Fruit fly (Drosophila melanogaster) whole organism, prepupa: Measurements from ENCODE around the gene CG7860.

ENCODE experiments used
- svp ChIP-seq: fragments of 200-800 bp; sonication (Bioruptor generic); peaks from one replicate; lab custom pipeline; 2016; ENCODE audit warnings: missing biosample characterization, missing genetic modification characterization
- topi ChIP-seq: fragments of 200-800 bp; sonication (Bioruptor generic); optimal IDR thresholded peaks from 3 replicates; lab custom pipeline; 2016; ENCODE audit warnings: missing biosample characterization, missing genetic modification characterization

dm6 chrX:15568983-15569370 lies at the start of gene CG7860:
- TF ChIP-seq topi (GFP tag; lab: Kevin White, UChicago) (peak; percentile 6), svp (GFP tag; lab: Kevin White, UChicago) (no peak)
